Fruit fly (Drosophila melanogaster): ENCODE data around the gene CG12091.

Gene CG12091

DNA sequence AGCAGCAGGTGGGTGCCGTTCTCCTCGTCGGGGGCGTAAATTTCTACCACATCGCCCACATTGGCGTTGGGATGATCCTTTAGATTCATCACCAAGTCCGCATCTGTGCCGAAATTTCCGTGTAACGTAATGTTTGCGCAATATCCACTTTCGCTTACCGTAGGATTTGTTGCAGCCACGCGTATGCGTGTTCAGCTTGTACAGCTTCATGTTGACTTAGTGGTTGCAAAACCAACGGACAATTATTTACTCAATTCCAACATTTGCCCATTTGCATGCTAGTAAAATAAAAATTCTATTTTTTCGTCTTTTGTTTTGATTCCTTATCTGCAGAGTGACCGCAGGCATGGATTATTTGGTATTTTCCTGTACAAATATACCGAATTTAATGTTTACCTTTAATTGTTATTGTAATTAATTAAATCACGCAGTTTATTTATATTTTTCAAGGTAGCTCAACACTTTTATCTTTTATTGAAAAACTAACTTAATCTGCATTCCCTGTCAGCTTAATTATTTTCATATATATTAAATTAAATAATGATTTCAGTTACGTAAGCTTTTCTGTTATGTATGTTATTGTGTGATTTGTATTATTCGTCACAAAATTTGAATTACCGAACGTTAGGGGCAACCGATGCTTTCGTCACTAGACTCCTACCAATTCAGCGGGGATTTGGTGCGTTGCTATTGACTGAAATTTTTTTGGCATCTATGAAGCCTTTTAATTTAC lies 2.8 kb downstream of the CG12091 start, which contains the start of gene Iml1 (continued):
- no peak for TF ChIP-seq Dp (GFP tag; optimal IDR thresholded peaks at IDR 0.05)
- peak; percentile 8 for TF ChIP-seq CG9817 (tag; optimal IDR thresholded peaks at IDR 0.05)
- no peak for TF ChIP-seq nom (GFP tag; optimal IDR thresholded peaks at IDR 0.05)
- no peak for TF ChIP-seq Sry-β (GFP tag; optimal IDR thresholded peaks at IDR 0.05)
- no peak for TF ChIP-seq insv (GFP tag; optimal IDR thresholded peaks at IDR 0.05)
- TF ChIP-seq Xrp1 (GFP tag; IDR thresholded peaks at IDR 0.05) = no peak
- TF ChIP-seq CG16815 (GFP tag; optimal IDR thresholded peaks at IDR 0.05) = no peak
- TF ChIP-seq CG17328 (GFP tag; IDR thresholded peaks at IDR 0.05) = no peak
- no peak for TF ChIP-seq CG9876 (GFP tag; optimal IDR thresholded peaks at IDR 0.05)
- no peak for TF ChIP-seq CG6654 (GFP tag; optimal IDR thresholded peaks at IDR 0.05)
- no peak for TF ChIP-seq Asciz (GFP tag; optimal IDR thresholded peaks at IDR 0.05)
- TF ChIP-seq peb (GFP tag; IDR thresholded peaks at IDR 0.05) = no peak
- TF ChIP-seq sna (GFP tag; IDR thresholded peaks at IDR 0.05; ENCODE audit: partially characterized antibody) = no peak
- no peak for TF ChIP-seq CG5180 (GFP tag; optimal IDR thresholded peaks at IDR 0.05)
- peak; percentile 1 for TF ChIP-seq pnt (GFP tag; optimal IDR thresholded peaks at IDR 0.05)
- TF ChIP-seq NFAT (GFP tag; IDR thresholded peaks at IDR 0.05) = peak; percentile 54
- TF ChIP-seq CG13123 (GFP tag; optimal IDR thresholded peaks at IDR 0.05) = no peak
- no peak for TF ChIP-seq CG3163 (GFP tag; optimal IDR thresholded peaks at IDR 0.05)
- peak; percentile 31; the same call in 1 of the 2 replicates for TF ChIP-seq CG4360 (GFP tag; IDR thresholded peaks at IDR 0.05)
- TF ChIP-seq Aef1 (GFP tag; IDR thresholded peaks at IDR 0.05) = peak; percentile 53; the same call in 2 of the 3 replicates
- no peak for TF ChIP-seq CG11504 (tag; optimal IDR thresholded peaks at IDR 0.05)
- TF ChIP-seq Abd-B (GFP tag; optimal IDR thresholded peaks at IDR 0.05) = peak; percentile 61
- no peak for TF ChIP-seq D (optimal IDR thresholded peaks at IDR 0.05)
- TF ChIP-seq D (GFP tag; optimal IDR thresholded peaks at IDR 0.05) = no peak
- no peak for TF ChIP-seq luna (GFP tag; optimal IDR thresholded peaks at IDR 0.05)
- TF ChIP-seq Jarid2 (GFP tag; optimal IDR thresholded peaks at IDR 0.05) = no peak
- no peak for TF ChIP-seq emc (GFP tag; optimal IDR thresholded peaks at IDR 0.05)
- TF ChIP-seq CG6689 (GFP tag; IDR thresholded peaks at IDR 0.05) = peak; percentile 85
- no peak for TF ChIP-seq Awh (GFP tag; IDR thresholded peaks at IDR 0.05)
- peak; percentile 56 for TF ChIP-seq zfh2 (GFP tag; optimal IDR thresholded peaks at IDR 0.05)
- TF ChIP-seq CG10431 (GFP tag; optimal IDR thresholded peaks at IDR 0.05) = no peak
- TF ChIP-seq jumu (GFP tag; optimal IDR thresholded peaks at IDR 0.05) = no peak
- TF ChIP-seq chinmo (GFP tag; IDR thresholded peaks at IDR 0.05; ENCODE audit: partially characterized antibody) = no peak
- no peak for TF ChIP-seq CG6683 (GFP tag; optimal IDR thresholded peaks at IDR 0.05)
- TF ChIP-seq CG7987 (GFP tag; optimal IDR thresholded peaks at IDR 0.05) = no peak
- no peak for TF ChIP-seq ro (GFP tag; IDR thresholded peaks at IDR 0.05)
- TF ChIP-seq CG2712 (tag; optimal IDR thresholded peaks at IDR 0.05) = no peak
- TF ChIP-seq vfl (GFP tag; optimal IDR thresholded peaks at IDR 0.05) = no peak
- peak; percentile 60 for TF ChIP-seq CG14441 (GFP tag; IDR thresholded peaks at IDR 0.05)
- no peak for TF ChIP-seq CG30431 (GFP tag; optimal IDR thresholded peaks at IDR 0.05)
- no peak for TF ChIP-seq CG30020 (tag; optimal IDR thresholded peaks at IDR 0.05)
- TF ChIP-seq CG18476 (GFP tag; optimal IDR thresholded peaks at IDR 0.05) = no peak
- TF ChIP-seq pan (optimal IDR thresholded peaks at IDR 0.05) = no peak
- peak in 1 of 2 experiments; percentile 53 for TF ChIP-seq pan (GFP tag; optimal IDR thresholded peaks at IDR 0.05 in 1 of 2, IDR thresholded peaks at IDR 0.05 in 1 of 2)
- TF ChIP-seq bbx (GFP tag; IDR thresholded peaks at IDR 0.05; ENCODE audit: partially characterized antibody) = no peak
- no peak for TF ChIP-seq Dip2 (GFP tag; IDR thresholded peaks at IDR 0.05)
- no peak for TF ChIP-seq Hr39 (optimal IDR thresholded peaks at IDR 0.05)
- TF ChIP-seq CG13775 (GFP tag; optimal IDR thresholded peaks at IDR 0.05) = peak; percentile 20
- TF ChIP-seq CG3726 (GFP tag; IDR thresholded peaks at IDR 0.05) = no peak
- no peak for TF ChIP-seq oc (tag; optimal IDR thresholded peaks at IDR 0.05)
- no peak for TF ChIP-seq H2.0 (GFP tag; IDR thresholded peaks at IDR 0.05)
